Fruit fly (Drosophila melanogaster): Measurements from ENCODE around the gene CG4390.

The CG4390 gene

DNA sequence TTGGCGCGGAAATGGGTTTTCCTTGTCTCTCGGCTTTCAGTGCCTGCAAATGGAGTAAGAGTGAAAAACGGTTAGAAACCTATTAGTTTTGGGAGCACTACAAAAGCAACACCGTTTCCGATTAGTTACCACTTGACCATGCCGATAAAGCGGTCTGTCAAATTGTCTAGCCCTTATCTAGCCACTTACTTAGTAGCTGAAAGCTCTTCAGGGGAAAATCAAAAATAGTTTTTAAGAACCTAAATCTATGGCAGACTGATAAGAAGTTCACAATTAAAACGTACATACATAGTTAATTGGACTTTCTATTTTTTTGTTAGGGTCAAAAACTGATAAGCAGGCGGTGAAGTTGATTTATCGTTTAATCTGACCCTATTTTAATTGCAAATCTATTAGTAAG lies 52.9 kb downstream of the CG4390 start (continued):
- TF ChIP-seq dimm (GFP tag; IDR thresholded peaks at IDR 0.05) = no peak
- no peak for TF ChIP-seq D (optimal IDR thresholded peaks at IDR 0.05)
- no peak for TF ChIP-seq D (GFP tag; optimal IDR thresholded peaks at IDR 0.05)
- no peak for TF ChIP-seq unpg (GFP tag; optimal IDR thresholded peaks at IDR 0.05)
